Worm (Caenorhabditis elegans): Measurements from ENCODE around the gene pgph-1.

ce11 chrV:5736068-5736467, 17.3 kb downstream of the pgph-1 start, which contains the start of gene K09H11.6:
- TF ChIP-seq snpc-4 (GFP tag; optimal IDR thresholded peaks at IDR 0.05) (no peak), snpc-4 (tag; optimal IDR thresholded peaks at IDR 0.05) (no peak), nhr-90 (tag; optimal IDR thresholded peaks at IDR 0.05) (no peak), D2030.7 (GFP tag; IDR thresholded peaks at IDR 0.05) (no peak), Y67H2A.10 (GFP tag; conservative IDR thresholded peaks at IDR 0.05) (no peak), unc-62 (GFP tag; optimal IDR thresholded peaks at IDR 0.05) (no peak), F57C9.4 (tag; optimal IDR thresholded peaks at IDR 0.05) (no peak), C06A6.2 (GFP tag; conservative IDR thresholded peaks at IDR 0.05) (no peak), ama-1 (optimal IDR thresholded peaks at IDR 0.05) (no peak), ama-1 (GFP tag; optimal IDR thresholded peaks at IDR 0.05) (no peak), sptf-2 (GFP tag; optimal IDR thresholded peaks at IDR 0.05) (no peak), B0035.1 (tag; optimal IDR thresholded peaks at IDR 0.05) (no peak), attf-3 (GFP tag; conservative IDR thresholded peaks at IDR 0.05) (no peak), F49E8.2 (tag; optimal IDR thresholded peaks at IDR 0.05; ENCODE audit: insufficient read depth) (no peak), chd-7 (tag; optimal IDR thresholded peaks at IDR 0.05) (no peak), ztf-3 (GFP tag; optimal IDR thresholded peaks at IDR 0.05) (no peak)

Data from whole organism, young adult.